Fruit fly (Drosophila melanogaster) whole organism, embryonic: ENCODE measurements around the gene P5CDh2.

Experiments
- Abd-B ChIP-seq: fragments of 200-800 bp; sonication (Bioruptor generic); optimal IDR thresholded peaks from 2 replicates; lab custom pipeline; 2018; ENCODE audit warnings: missing biosample characterization, mild to moderate bottlenecking, missing genetic modification characterization, moderate library complexity
- Awh ChIP-seq: fragments of 200-800 bp; sonication (Bioruptor generic); IDR thresholded peaks from 2 replicates; pipeline ENCODE4, ENCODE4 v1.3.6; 2022; ENCODE audit warnings: missing biosample characterization, missing genetic modification characterization
- B-H2 ChIP-seq: fragments of 200-800 bp; sonication (Bioruptor generic); optimal IDR thresholded peaks from 2 replicates; lab custom pipeline; 2018; ENCODE audit warnings: missing biosample characterization, mild to moderate bottlenecking, missing genetic modification characterization
- BtbVII ChIP-seq: fragments of 200-800 bp; sonication (Bioruptor generic); optimal IDR thresholded peaks from 3 replicates; lab custom pipeline; 2017; ENCODE audit warnings: missing biosample characterization, mild to moderate bottlenecking, missing genetic modification characterization
- CG10543 ChIP-seq: fragments of 200-800 bp; sonication (Bioruptor generic); optimal IDR thresholded peaks from 3 replicates; lab custom pipeline; 2017; ENCODE audit warnings: missing biosample characterization, mild to moderate bottlenecking, missing genetic modification characterization, moderate library complexity
- CG10979 ChIP-seq: fragments of 200-800 bp; sonication (Bioruptor generic); optimal IDR thresholded peaks from 2 replicates; lab custom pipeline; 2018; ENCODE audit warnings: missing biosample characterization, mild to moderate bottlenecking, missing genetic modification characterization, moderate library complexity
- CG11085 ChIP-seq: fragments of 200-800 bp; sonication (Bioruptor generic); IDR thresholded peaks from 2 replicates; pipeline ENCODE4 v1.3.6; 2022; ENCODE audit warnings: missing biosample characterization, missing genetic modification characterization
- CG11247 ChIP-seq: fragments of 200-800 bp; sonication (Bioruptor generic); IDR thresholded peaks from 2 replicates; pipeline ENCODE4 v1.3.6; 2022; ENCODE audit warnings: missing biosample characterization, missing genetic modification characterization
- CG11398 ChIP-seq: fragments of 200-800 bp; sonication (Bioruptor generic); optimal IDR thresholded peaks from 2 replicates; lab custom pipeline; 2016; ENCODE audit warnings: missing biosample characterization, missing genetic modification characterization
- CG11695 ChIP-seq: fragments of 200-800 bp; sonication (Bioruptor generic); IDR thresholded peaks from 3 replicates; pipeline ENCODE4 v1.3.6; 2022; ENCODE audit warnings: missing biosample characterization, missing genetic modification characterization
- CG12155 ChIP-seq: fragments of 200-800 bp; sonication (Bioruptor generic); optimal IDR thresholded peaks from 3 replicates; lab custom pipeline; 2016; ENCODE audit warnings: missing biosample characterization, missing genetic modification characterization
- CG1233 ChIP-seq: fragments of 200-800 bp; sonication (Bioruptor generic); optimal IDR thresholded peaks from 4 replicates; lab custom pipeline; 2018; ENCODE audit warnings: missing biosample characterization, mild to moderate bottlenecking, missing genetic modification characterization
- CG13775 ChIP-seq: fragments of 200-800 bp; sonication (Bioruptor generic); optimal IDR thresholded peaks from 3 replicates; lab custom pipeline; 2017; ENCODE audit warnings: missing biosample characterization, mild to moderate bottlenecking, missing genetic modification characterization
- CG15696 ChIP-seq: fragments of 200-800 bp; sonication (Bioruptor generic); optimal IDR thresholded peaks from 2 replicates; lab custom pipeline; 2019; ENCODE audit warnings: missing biosample characterization, mild to moderate bottlenecking, missing genetic modification characterization, moderate library complexity
- CG1603 ChIP-seq: fragments of 200-800 bp; sonication (Bioruptor generic); optimal IDR thresholded peaks from 2 replicates; lab custom pipeline; 2019; ENCODE audit warnings: missing biosample characterization, mild to moderate bottlenecking, missing genetic modification characterization, moderate library complexity
- CG16813 ChIP-seq: fragments of 200-800 bp; sonication (Bioruptor generic); IDR thresholded peaks from 3 replicates; pipeline ENCODE4 v1.3.6; 2022; ENCODE audit warnings: missing biosample characterization, missing genetic modification characterization; ENCODE audit not compliant: partially characterized antibody
- CG16863 ChIP-seq: fragments of 200-800 bp; sonication (Bioruptor generic); optimal IDR thresholded peaks from 3 replicates; lab custom pipeline; 2016; ENCODE audit warnings: missing biosample characterization, missing genetic modification characterization
- CG18011 ChIP-seq: fragments of 200-800 bp; sonication (Bioruptor generic); optimal IDR thresholded peaks from 2 replicates; lab custom pipeline; 2017; ENCODE audit warnings: missing biosample characterization, missing genetic modification characterization, mild to moderate bottlenecking, moderate library complexity, missing genotype
- CG18599 ChIP-seq: fragments of 200-800 bp; sonication (Bioruptor generic); optimal IDR thresholded peaks from 3 replicates; lab custom pipeline; 2017; ENCODE audit warnings: missing biosample characterization, missing genetic modification characterization, mild to moderate bottlenecking, moderate library complexity, missing genetic modification reagents
- CG18764 ChIP-seq: fragments of 200-800 bp; sonication (Bioruptor generic); optimal IDR thresholded peaks from 3 replicates; lab custom pipeline; 2016; ENCODE audit warnings: missing biosample characterization, missing genetic modification characterization
- CG2678 ChIP-seq: fragments of 200-800 bp; sonication (Bioruptor generic); optimal IDR thresholded peaks from 3 replicates; lab custom pipeline; 2019; ENCODE audit warnings: missing biosample characterization, mild to moderate bottlenecking, missing genetic modification characterization, moderate library complexity
- CG7786 ChIP-seq: fragments of 200-800 bp; sonication (Bioruptor generic); optimal IDR thresholded peaks from 2 replicates; lab custom pipeline; 2016; ENCODE audit warnings: missing biosample characterization, missing genetic modification characterization
- Dad ChIP-seq: fragments of 200-800 bp; sonication (Bioruptor generic); optimal IDR thresholded peaks from 3 replicates; lab custom pipeline; 2016; ENCODE audit warnings: missing biosample characterization, missing genetic modification characterization
- Doc3 ChIP-seq: fragments of 200-800 bp; sonication (Bioruptor generic); IDR thresholded peaks from 3 replicates; pipeline ENCODE4 v1.3.6; 2022; ENCODE audit warnings: missing biosample characterization, missing genetic modification characterization; ENCODE audit not compliant: partially characterized antibody
- ERR ChIP-seq: fragments of 200-800 bp; sonication (Bioruptor generic); optimal IDR thresholded peaks from 2 replicates; lab custom pipeline; 2016; ENCODE audit warnings: missing biosample characterization, missing genetic modification characterization
- H15 ChIP-seq: fragments of 200-800 bp; sonication (Bioruptor generic); IDR thresholded peaks from 3 replicates; pipeline ENCODE4 v1.3.6; 2022; ENCODE audit warnings: missing biosample characterization, missing genetic modification characterization
- HLHmδ ChIP-seq: fragments of 200-800 bp; sonication (Bioruptor generic); optimal IDR thresholded peaks from 2 replicates; lab custom pipeline; 2018; ENCODE audit warnings: missing biosample characterization, mild to moderate bottlenecking, missing genetic modification characterization, moderate library complexity
- PHDP ChIP-seq: fragments of 200-800 bp; sonication (Bioruptor generic); optimal IDR thresholded peaks from 3 replicates; lab custom pipeline; 2018; ENCODE audit warnings: missing biosample characterization, mild to moderate bottlenecking, missing genetic modification characterization, moderate library complexity
- Pdp1 ChIP-seq, 2 experiments: fragments of 200-800 bp; sonication (Bioruptor generic); optimal IDR thresholded peaks; 3 replicates each; lab custom pipeline; 2016; ENCODE audit warnings: missing biosample characterization in 2 of 2, missing genetic modification characterization in 2 of 2, mild to moderate bottlenecking in 1 of 2, moderate library complexity in 1 of 2
- Side ChIP-seq: fragments of 200-800 bp; sonication (Bioruptor generic); optimal IDR thresholded peaks from 2 replicates; lab custom pipeline; 2016; ENCODE audit warnings: missing biosample characterization, missing genetic modification characterization
- Sry-β ChIP-seq: fragments of 200-800 bp; sonication (Bioruptor generic); optimal IDR thresholded peaks from 2 replicates; lab custom pipeline; 2018; ENCODE audit warnings: missing biosample characterization, mild to moderate bottlenecking, missing genetic modification characterization, moderate library complexity
- ac ChIP-seq: fragments of 200-800 bp; sonication (Bioruptor generic); optimal IDR thresholded peaks from 3 replicates; lab custom pipeline; 2017; ENCODE audit warnings: missing biosample characterization, mild to moderate bottlenecking, missing genetic modification characterization
- aop ChIP-seq: fragments of 200-800 bp; sonication (Bioruptor generic); IDR thresholded peaks from 2 replicates; pipeline ENCODE4 v1.3.6; 2022; ENCODE audit warnings: missing biosample characterization, missing genetic modification characterization
- cas ChIP-seq: fragments of 200-800 bp; sonication (Bioruptor generic); IDR thresholded peaks from 2 replicates; pipeline ENCODE4 v1.3.6; 2022; ENCODE audit warnings: missing biosample characterization, missing genetic modification characterization
- cato ChIP-seq: fragments of 200-800 bp; sonication (Bioruptor generic); optimal IDR thresholded peaks from 2 replicates; lab custom pipeline; 2016; ENCODE audit warnings: missing biosample characterization, missing genetic modification characterization, borderline replicate concordance
- crc ChIP-seq: fragments of 200-800 bp; sonication (Bioruptor generic); optimal IDR thresholded peaks from 2 replicates; lab custom pipeline; 2016; ENCODE audit warnings: missing biosample characterization, missing genetic modification characterization
- dm ChIP-seq: fragments of 200-800 bp; sonication (Bioruptor generic); optimal IDR thresholded peaks from 3 replicates; lab custom pipeline; 2016; ENCODE audit warnings: missing biosample characterization, missing genetic modification characterization
- eve ChIP-seq, 2 experiments: fragments of >200 bp; optimal IDR thresholded peaks; 2 replicates each; lab custom pipeline; 2017; ENCODE audit warnings: missing biosample characterization in 2 of 2, missing genetic modification characterization in 2 of 2
- fd3F ChIP-seq: fragments of 200-800 bp; sonication (Bioruptor generic); optimal IDR thresholded peaks from 2 replicates; lab custom pipeline; 2018; ENCODE audit warnings: missing biosample characterization, mild to moderate bottlenecking, missing genetic modification characterization, moderate library complexity
- gfzf ChIP-seq: fragments of 200-800 bp; sonication (Bioruptor generic); optimal IDR thresholded peaks from 2 replicates; lab custom pipeline; 2016; ENCODE audit warnings: missing biosample characterization, mild to moderate bottlenecking, missing genetic modification characterization, moderate library complexity
- maf-S ChIP-seq: fragments of 200-800 bp; sonication (Bioruptor generic); optimal IDR thresholded peaks from 2 replicates; lab custom pipeline; 2016; ENCODE audit warnings: missing biosample characterization, missing genetic modification characterization
- mld ChIP-seq: fragments of 200-800 bp; sonication (Bioruptor generic); IDR thresholded peaks from 3 replicates; pipeline ENCODE4 v1.3.6; 2022; ENCODE audit warnings: missing biosample characterization, missing genetic modification characterization; ENCODE audit not compliant: partially characterized antibody
- nerfin-1 ChIP-seq: fragments of 200-800 bp; sonication (Bioruptor generic); optimal IDR thresholded peaks from 3 replicates; lab custom pipeline; 2019; ENCODE audit warnings: missing biosample characterization, mild to moderate bottlenecking, missing genetic modification characterization, moderate library complexity
- sisA ChIP-seq: fragments of 200-800 bp; sonication (Bioruptor generic); IDR thresholded peaks from 2 replicates; pipeline ENCODE4 v1.3.6; 2022; ENCODE audit warnings: missing biosample characterization, missing genetic modification characterization
- so ChIP-seq: fragments of 200-800 bp; sonication (Bioruptor generic); IDR thresholded peaks from 3 replicates; pipeline ENCODE4 v1.3.6; 2022; ENCODE audit warnings: missing biosample characterization, missing genetic modification characterization
- ssp ChIP-seq: fragments of 200-800 bp; sonication (Bioruptor generic); IDR thresholded peaks from 2 replicates; pipeline ENCODE4 v1.3.6; 2022; ENCODE audit warnings: missing biosample characterization, missing genetic modification characterization
- stc ChIP-seq: fragments of 200-800 bp; sonication (Bioruptor generic); IDR thresholded peaks from 2 replicates; pipeline ENCODE4 v1.3.6; 2022; ENCODE audit warnings: missing biosample characterization, missing genetic modification characterization
- sug ChIP-seq: fragments of 200-800 bp; optimal IDR thresholded peaks from 2 replicates; lab custom pipeline; 2019; ENCODE audit warnings: missing biosample characterization, mild to moderate bottlenecking, missing genetic modification characterization, moderate library complexity
- tgo ChIP-seq: fragments of 200-800 bp; sonication (Bioruptor generic); IDR thresholded peaks from 3 replicates; pipeline ENCODE4 v1.3.6; 2022; ENCODE audit warnings: missing biosample characterization, missing genetic modification characterization
- zen2 ChIP-seq: fragments of 200-800 bp; sonication (Bioruptor generic); IDR thresholded peaks from 3 replicates; pipeline ENCODE4 v1.3.6; 2022; ENCODE audit warnings: missing biosample characterization, missing genetic modification characterization; ENCODE audit not compliant: partially characterized antibody

Gene P5CDh2

dm6 chr3R:21848987-21849442 is 28.7 kb upstream of the P5CDh2 start (continued):
- TF ChIP-seq CG18599 (GFP tag; lab: Kevin White, UChicago) = peak; percentile 56
- TF ChIP-seq Doc3 = no peak
- peak; percentile 11 for TF ChIP-seq CG1603
- TF ChIP-seq zen2 (GFP tag; lab: Robert Waterston, UW) = no peak
- peak; percentile 74; the same call in 2 of the 3 replicates for TF ChIP-seq CG11695 (GFP tag; lab: Robert Waterston, UW)
- TF ChIP-seq CG15696 (tag; lab: Kevin White, UChicago) = peak; percentile 78
- TF ChIP-seq CG11085 (GFP tag; lab: Robert Waterston, UW) = no peak
- peak; percentile 2 for TF ChIP-seq CG18764 (GFP tag; lab: Kevin White, UChicago)
- TF ChIP-seq crc (GFP tag; lab: Kevin White, UChicago) = peak; percentile 52
- TF ChIP-seq eve (GFP tag; optimal IDR thresholded peaks at IDR 0.05; lab: Kevin White, UChicago) = peak; percentile 79 to 86
- peak; percentile 67 for TF ChIP-seq CG16863 (GFP tag; lab: Kevin White, UChicago)
- TF ChIP-seq CG16813 (GFP tag; lab: Robert Waterston, UW) = no peak
- TF ChIP-seq dm (GFP tag; lab: Kevin White, UChicago) = no peak
- peak; percentile 80 for TF ChIP-seq CG2678 (tag; lab: Kevin White, UChicago)
- TF ChIP-seq PHDP (tag; lab: Kevin White, UChicago) = peak; percentile 56
- TF ChIP-seq ssp (GFP tag; lab: Robert Waterston, UW) = peak; percentile 27; the same call in 1 of the 2 replicates
- no peak for TF ChIP-seq CG11247
- peak; percentile 76 for TF ChIP-seq CG1233 (GFP tag; lab: Kevin White, UChicago)
- TF ChIP-seq ac (GFP tag; lab: Kevin White, UChicago) = peak; percentile 53
- TF ChIP-seq sug (tag; lab: Kevin White, UChicago) = peak; percentile 10
- TF ChIP-seq Dad = peak; percentile 27
- TF ChIP-seq HLHmδ (GFP tag; lab: Kevin White, UChicago) = no peak
- peak; percentile 62 for TF ChIP-seq sisA (GFP tag; lab: Robert Waterston, UW)
- peak; percentile 56 for TF ChIP-seq Side
- TF ChIP-seq stc (GFP tag; lab: Robert Waterston, UW) = no peak
- peak; percentile 42 for TF ChIP-seq CG7786 (GFP tag; lab: Kevin White, UChicago)
- peak; percentile 76 for TF ChIP-seq CG13775 (GFP tag; lab: Kevin White, UChicago)
- no peak for TF ChIP-seq CG10543 (GFP tag; lab: Kevin White, UChicago)
- TF ChIP-seq CG12155 (GFP tag; lab: Kevin White, UChicago) = peak; percentile 30
- TF ChIP-seq BtbVII (GFP tag; lab: Kevin White, UChicago) = peak; percentile 45
- TF ChIP-seq gfzf (GFP tag; lab: Kevin White, UChicago) = no peak
- TF ChIP-seq CG11398 (GFP tag; lab: Kevin White, UChicago) = peak; percentile 7
- no peak for TF ChIP-seq ERR
- TF ChIP-seq Abd-B (GFP tag; lab: Kevin White, UChicago) = peak; percentile 35
- peak; percentile 24 for TF ChIP-seq cato
- TF ChIP-seq cas (GFP tag; lab: Robert Waterston, UW) = no peak
- no peak for TF ChIP-seq aop (GFP tag; lab: Robert Waterston, UW)
- TF ChIP-seq Awh (GFP tag; lab: Robert Waterston, UW) = no peak
- peak; percentile 74 for TF ChIP-seq nerfin-1 (tag; lab: Kevin White, UChicago)
- no peak for TF ChIP-seq fd3F (GFP tag; lab: Kevin White, UChicago)
- TF ChIP-seq so (GFP tag; lab: Robert Waterston, UW) = no peak
- peak; percentile 59; the same call in 2 of the 3 replicates for TF ChIP-seq tgo
- peak; percentile 26 for TF ChIP-seq maf-S (GFP tag; lab: Kevin White, UChicago)
- TF ChIP-seq mld (GFP tag; lab: Robert Waterston, UW) = no peak
- TF ChIP-seq CG10979 (tag; lab: Kevin White, UChicago) = peak; percentile 84
- TF ChIP-seq H15 (GFP tag; lab: Robert Waterston, UW) = peak; percentile 38; the same call in 1 of the 3 replicates
- peak; percentile 76 to 78 for TF ChIP-seq Pdp1 (GFP tag; optimal IDR thresholded peaks at IDR 0.05; lab: Kevin White, UChicago)
- no peak for TF ChIP-seq B-H2 (GFP tag; lab: Kevin White, UChicago)
- peak; percentile 11 for TF ChIP-seq CG18011 (GFP tag; lab: Kevin White, UChicago)
- TF ChIP-seq Sry-β (GFP tag; lab: Kevin White, UChicago) = peak; percentile 14
